Worm (Caenorhabditis elegans) whole organism, L4/young adult: ENCODE data around the gene F01F1.15.

Experiments used
- W03F9.2 ChIP-seq: fragments of 150-350 bp; optimal IDR thresholded peaks from 2 replicates; lab custom pipeline; 2014; ENCODE audit warnings: missing biosample characterization, missing genetic modification characterization
- dao-5 ChIP-seq: sonication (generic microtip); optimal IDR thresholded peaks from 2 replicates; lab custom pipeline; 2016; ENCODE audit warnings: missing genotype, missing genetic modification characterization, moderate library complexity, missing compliant biosample characterization
- him-1 ChIP-seq: sonication (generic microtip); optimal IDR thresholded peaks from 2 replicates; lab custom pipeline; 2016; ENCODE audit warnings: missing genotype, missing genetic modification reagents, missing genetic modification characterization, missing compliant biosample characterization

The F01F1.15 gene

ce11 chrIII:5874664-5875417 is 5.5 kb upstream of the F01F1.15 start:
- TF ChIP-seq him-1 (no peak), W03F9.2 (tag; lab: Kevin White, UChicago) (no peak), dao-5 (no peak)

DNA sequence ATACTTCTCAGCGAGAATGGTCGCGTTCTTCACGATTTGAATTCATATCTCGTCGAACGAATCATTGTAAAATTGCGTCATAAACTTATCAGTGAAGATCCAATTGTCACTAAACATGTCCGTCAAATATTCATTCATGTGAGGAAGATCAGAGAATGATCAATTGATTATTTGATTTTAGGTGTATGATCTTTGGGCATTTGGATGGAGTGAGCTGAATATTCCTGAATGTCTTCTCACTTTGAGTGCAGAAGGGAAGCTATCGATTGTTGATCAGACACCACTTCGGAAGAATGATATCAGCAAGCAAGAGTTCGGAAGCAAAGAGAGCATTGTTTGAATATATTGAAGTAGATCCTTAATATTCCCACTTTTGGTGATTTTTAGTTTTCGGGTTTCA is 4.9 kb upstream of the F01F1.15 start:
- TF ChIP-seq W03F9.2 (tag; lab: Kevin White, UChicago) (no peak), him-1 (no peak), dao-5 (no peak)

ce11 chrIII:5872288-5872687 is 3.0 kb upstream of the F01F1.15 start:
- TF ChIP-seq W03F9.2 (tag; lab: Kevin White, UChicago), result no peak
- no peak for TF ChIP-seq him-1
- no peak for TF ChIP-seq dao-5

ce11 chrIII:5871760-5872159 is 2.4 kb upstream of the F01F1.15 start, which contains the start of the genes F01F1.11 and F01F1.3:
Gene F01F1.11, minus strand, starts transcription at chrIII:5871877.
Gene F01F1.3, plus strand, starts transcription at chrIII:5871938.
- TF ChIP-seq W03F9.2 (tag; lab: Kevin White, UChicago), result peak; percentile 69
- no peak for TF ChIP-seq dao-5

ce11 chrIII:5868401-5868800 is 928 bp downstream of the F01F1.15 start, which contains the start of gene eng-1:
Gene eng-1, minus strand, starts transcription at chrIII:5868501.
- TF ChIP-seq him-1, result no peak

- TF ChIP-seq dao-5 (no peak), him-1 (no peak), W03F9.2 (tag; lab: Kevin White, UChicago) (no peak)
These were observed 5.1 kb downstream of the F01F1.15 start, which contains the start of gene rabn-5 for ce11 chrIII:5864270-5864669. Gene rabn-5, plus strand, starts transcription at chrIII:5864553.

- TF ChIP-seq him-1, result no peak
- peak; percentile 16 for TF ChIP-seq W03F9.2 (tag; lab: Kevin White, UChicago)
- TF ChIP-seq dao-5, result no peak
These were observed 5.6 kb downstream of the F01F1.15 start, which contains the start of gene dnpp-1 for ce11 chrIII:5863774-5864173. Gene dnpp-1, minus strand, starts transcription at chrIII:5863803.

- TF ChIP-seq dao-5 (no peak), W03F9.2 (tag; lab: Kevin White, UChicago) (no peak), him-1 (no peak)
These were observed 10.3 kb downstream of the F01F1.15 start, which contains the start of gene dpf-4 for ce11 chrIII:5859008-5859407. Gene dpf-4, plus strand, starts transcription at chrIII:5859308.

ce11 chrIII:5855637-5856179 is 13.6 kb downstream of the F01F1.15 start, which contains the start of the genes cct-6 and alh-9:
Gene cct-6, minus strand, starts transcription at chrIII:5855687.
Gene alh-9, plus strand, starts transcription at chrIII:5856018.
- TF ChIP-seq W03F9.2 (tag; lab: Kevin White, UChicago), result peak; percentile 94
- TF ChIP-seq him-1, result no peak
- no peak for TF ChIP-seq dao-5

DNA sequence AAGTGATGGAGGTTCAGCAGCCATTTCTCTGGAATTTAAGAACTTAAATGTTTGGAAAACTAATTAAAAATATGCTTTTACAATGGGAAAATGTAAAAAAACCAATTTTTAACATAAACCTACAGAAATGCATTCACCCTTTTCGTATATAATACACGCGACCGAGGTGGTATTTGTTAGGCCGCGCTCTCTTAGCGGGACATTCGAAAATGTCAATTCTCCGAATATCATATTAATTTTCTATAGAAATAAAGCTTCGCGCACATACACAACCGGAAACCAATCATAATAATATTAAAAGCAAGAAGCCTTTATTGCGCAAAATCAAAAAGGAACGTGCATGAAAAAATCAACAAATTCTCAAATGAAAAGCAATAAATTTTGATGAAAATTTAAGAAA is 16.1 kb downstream of the F01F1.15 start, which contains the start of gene ddx-23:
TSS of gene ddx-23 (minus strand) at position 30 of the 400 bp plus-strand sequence.
- TF ChIP-seq him-1 (no peak), W03F9.2 (tag; lab: Kevin White, UChicago) (peak; percentile 1)

DNA sequence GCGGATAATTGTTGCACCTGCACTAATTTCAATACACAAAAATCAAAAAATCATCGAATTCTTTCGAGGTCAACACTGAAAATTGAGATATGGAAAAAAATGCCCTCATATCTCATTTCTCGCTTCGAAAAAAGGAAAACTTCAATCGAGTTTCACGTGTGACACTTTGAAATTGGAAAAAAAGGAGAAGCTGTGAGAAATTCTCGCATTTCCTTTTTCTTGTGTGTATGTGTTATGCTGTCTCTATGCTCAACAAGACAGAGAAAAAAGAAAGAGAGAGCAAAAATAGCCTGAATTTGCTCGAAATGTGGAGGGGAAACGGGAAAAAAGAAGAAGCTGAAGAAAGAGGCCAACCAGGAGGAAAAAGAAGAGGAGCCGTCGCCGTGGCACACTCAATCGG is 22.9 kb downstream of the F01F1.15 start:
- TF ChIP-seq him-1, result no peak
- TF ChIP-seq dao-5, result no peak
- no peak for TF ChIP-seq W03F9.2 (tag; lab: Kevin White, UChicago)

DNA sequence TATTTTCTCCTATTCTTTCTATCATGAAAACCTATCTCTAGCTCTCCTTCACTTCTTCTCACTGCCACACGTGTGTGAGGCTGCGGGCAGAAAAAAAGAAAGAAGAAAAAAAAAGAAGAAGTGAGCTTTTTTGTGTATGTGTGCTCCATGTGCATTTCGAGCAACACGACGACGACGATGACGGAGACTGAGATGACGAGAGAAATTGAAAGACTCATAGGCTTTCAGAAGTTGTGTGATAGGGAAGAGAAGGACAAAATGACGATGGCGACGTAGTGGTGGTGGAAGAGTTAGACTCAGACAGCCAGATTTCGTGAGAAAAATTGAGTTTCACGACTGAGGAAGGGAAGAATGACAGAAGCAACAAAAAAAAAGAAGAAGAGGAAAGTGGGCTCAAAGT is 23.8 kb downstream of the F01F1.15 start:
- TF ChIP-seq him-1 (peak; percentile 83), dao-5 (no peak)

- TF ChIP-seq dao-5 (no peak), W03F9.2 (tag; lab: Kevin White, UChicago) (no peak), him-1 (no peak)
These were observed 25.7 kb downstream of the F01F1.15 start for ce11 chrIII:5843662-5844061.

- TF ChIP-seq him-1 (no peak), dao-5 (no peak), W03F9.2 (tag; lab: Kevin White, UChicago) (no peak)
These were observed 26.4 kb downstream of the F01F1.15 start for ce11 chrIII:5842920-5843319.

- TF ChIP-seq dao-5, result no peak
- no peak for TF ChIP-seq W03F9.2 (tag; lab: Kevin White, UChicago)
- TF ChIP-seq him-1, result no peak
These were observed 27.7 kb downstream of the F01F1.15 start for ce11 chrIII:5841676-5842075.
